Worm (Caenorhabditis elegans) whole organism, mixed stage, embryonic: ENCODE data around the gene T05H4.11.

Experiments
- M03D4.4 ChIP-seq: sonication (generic microtip); optimal IDR thresholded peaks from 2 replicates; lab custom pipeline; 2017; ENCODE audit warnings: mild to moderate bottlenecking, missing genetic modification characterization, missing compliant biosample characterization
- blmp-1 ChIP-seq: fragments of 150-350 bp; optimal IDR thresholded peaks from 2 replicates; lab custom pipeline; 2014; ENCODE audit warnings: missing biosample characterization, missing genetic modification characterization
- ceh-39 ChIP-seq: fragments of 150-350 bp; optimal IDR thresholded peaks from 2 replicates; lab custom pipeline; 2014; ENCODE audit warnings: missing biosample characterization, missing genetic modification characterization
- ceh-43 ChIP-seq: fragments of 200-800 bp; sonication (Bioruptor generic); optimal IDR thresholded peaks from 2 replicates; lab custom pipeline; 2018; ENCODE audit warnings: mild to moderate bottlenecking, missing genetic modification characterization, moderate library complexity, missing compliant biosample characterization
- ceh-83 ChIP-seq: fragments of 200-800 bp; sonication (Bioruptor generic); optimal IDR thresholded peaks from 2 replicates; lab custom pipeline; 2018; ENCODE audit warnings: mild to moderate bottlenecking, missing genetic modification characterization, missing compliant biosample characterization
- ces-1 ChIP-seq: fragments of 150-350 bp; optimal IDR thresholded peaks from 2 replicates; lab custom pipeline; 2014; ENCODE audit warnings: missing biosample characterization, missing genetic modification reagents, missing genetic modification characterization
- elt-1 ChIP-seq: sonication (generic microtip); optimal IDR thresholded peaks from 2 replicates; lab custom pipeline; 2017; ENCODE audit warnings: missing genetic modification characterization, mild to moderate bottlenecking, missing compliant biosample characterization, antibody characterized with exemption, moderate library complexity, borderline replicate concordance; ENCODE audit not compliant: insufficient read depth
- flh-1 ChIP-seq: fragments of 200-800 bp; sonication (Bioruptor generic); optimal IDR thresholded peaks from 2 replicates; lab custom pipeline; 2018; ENCODE audit warnings: mild to moderate bottlenecking, missing genetic modification characterization, moderate library complexity, missing compliant biosample characterization
- hlh-1 ChIP-seq: fragments of 150-350 bp; optimal IDR thresholded peaks from 2 replicates; lab custom pipeline; 2014; ENCODE audit warnings: missing biosample characterization, missing genetic modification reagents, missing genetic modification characterization
- lin-13 ChIP-seq: fragments of 150-350 bp; optimal IDR thresholded peaks from 2 replicates; lab custom pipeline; 2014; ENCODE audit warnings: missing biosample characterization, missing genetic modification characterization
- lin-32 ChIP-seq: fragments of 200-800 bp; sonication (Bioruptor generic); optimal IDR thresholded peaks from 2 replicates; lab custom pipeline; 2018; ENCODE audit warnings: mild to moderate bottlenecking, missing genetic modification characterization, missing compliant biosample characterization
- lsy-2 ChIP-seq: fragments of 150-350 bp; optimal IDR thresholded peaks from 2 replicates; lab custom pipeline; 2014; ENCODE audit warnings: missing biosample characterization, missing genetic modification characterization
- mep-1 ChIP-seq: fragments of 150-350 bp; optimal IDR thresholded peaks from 2 replicates; lab custom pipeline; 2017; ENCODE audit warnings: missing biosample characterization, missing genetic modification reagents, missing genetic modification characterization, inconsistent platforms
- mls-2 ChIP-seq: sonication (generic microtip); optimal IDR thresholded peaks from 2 replicates; lab custom pipeline; 2016; ENCODE audit warnings: mild to moderate bottlenecking, missing genetic modification characterization, moderate library complexity, missing compliant biosample characterization
- nhr-12 ChIP-seq: fragments of 150-350 bp; optimal IDR thresholded peaks from 2 replicates; lab custom pipeline; 2014; ENCODE audit warnings: missing biosample characterization, missing genetic modification characterization
- nhr-2 ChIP-seq: fragments of 150-350 bp; optimal IDR thresholded peaks from 2 replicates; lab custom pipeline; 2014; ENCODE audit warnings: missing biosample characterization, missing genetic modification characterization
- nhr-28 ChIP-seq: fragments of 150-350 bp; optimal IDR thresholded peaks from 2 replicates; lab custom pipeline; 2014; ENCODE audit warnings: missing biosample characterization, missing genetic modification characterization
- nhr-76 ChIP-seq: sonication (generic microtip); optimal IDR thresholded peaks from 2 replicates; lab custom pipeline; 2017; ENCODE audit warnings: missing biosample characterization, missing genetic modification characterization
- sem-2 ChIP-seq: fragments of 200-800 bp; sonication (Bioruptor generic); optimal IDR thresholded peaks from 2 replicates; lab custom pipeline; 2018; ENCODE audit warnings: mild to moderate bottlenecking, missing genetic modification characterization, missing compliant biosample characterization
- snpc-4 ChIP-seq: fragments of 150-350 bp; optimal IDR thresholded peaks from 2 replicates; lab custom pipeline; 2014; ENCODE audit warnings: missing biosample characterization, missing genetic modification characterization
- sptf-1 ChIP-seq: sonication (generic microtip); optimal IDR thresholded peaks from 2 replicates; lab custom pipeline; 2017; ENCODE audit warnings: mild to moderate bottlenecking, missing genetic modification characterization, moderate library complexity, missing compliant biosample characterization
- tbx-8 ChIP-seq: fragments of 200-800 bp; sonication (Bioruptor generic); optimal IDR thresholded peaks from 2 replicates; lab custom pipeline; 2018; ENCODE audit warnings: mild to moderate bottlenecking, missing genetic modification characterization, moderate library complexity, missing compliant biosample characterization
- unc-120 ChIP-seq: sonication (generic microtip); optimal IDR thresholded peaks from 2 replicates; lab custom pipeline; 2017; ENCODE audit warnings: missing genetic modification characterization, missing compliant biosample characterization; ENCODE audit not compliant: poor library complexity, severe bottlenecking
- unc-39 ChIP-seq: fragments of 150-350 bp; optimal IDR thresholded peaks from 2 replicates; lab custom pipeline; 2014; ENCODE audit warnings: missing biosample characterization, missing genetic modification characterization
- unc-62 ChIP-seq: fragments of 150-350 bp; optimal IDR thresholded peaks from 2 replicates; lab custom pipeline; 2014; ENCODE audit warnings: missing biosample characterization, missing genetic modification reagents, missing genetic modification characterization
- ztf-11 ChIP-seq: fragments of 150-350 bp; optimal IDR thresholded peaks from 2 replicates; lab custom pipeline; 2014; ENCODE audit warnings: missing biosample characterization, missing genetic modification characterization

The T05H4.11 gene

DNA sequence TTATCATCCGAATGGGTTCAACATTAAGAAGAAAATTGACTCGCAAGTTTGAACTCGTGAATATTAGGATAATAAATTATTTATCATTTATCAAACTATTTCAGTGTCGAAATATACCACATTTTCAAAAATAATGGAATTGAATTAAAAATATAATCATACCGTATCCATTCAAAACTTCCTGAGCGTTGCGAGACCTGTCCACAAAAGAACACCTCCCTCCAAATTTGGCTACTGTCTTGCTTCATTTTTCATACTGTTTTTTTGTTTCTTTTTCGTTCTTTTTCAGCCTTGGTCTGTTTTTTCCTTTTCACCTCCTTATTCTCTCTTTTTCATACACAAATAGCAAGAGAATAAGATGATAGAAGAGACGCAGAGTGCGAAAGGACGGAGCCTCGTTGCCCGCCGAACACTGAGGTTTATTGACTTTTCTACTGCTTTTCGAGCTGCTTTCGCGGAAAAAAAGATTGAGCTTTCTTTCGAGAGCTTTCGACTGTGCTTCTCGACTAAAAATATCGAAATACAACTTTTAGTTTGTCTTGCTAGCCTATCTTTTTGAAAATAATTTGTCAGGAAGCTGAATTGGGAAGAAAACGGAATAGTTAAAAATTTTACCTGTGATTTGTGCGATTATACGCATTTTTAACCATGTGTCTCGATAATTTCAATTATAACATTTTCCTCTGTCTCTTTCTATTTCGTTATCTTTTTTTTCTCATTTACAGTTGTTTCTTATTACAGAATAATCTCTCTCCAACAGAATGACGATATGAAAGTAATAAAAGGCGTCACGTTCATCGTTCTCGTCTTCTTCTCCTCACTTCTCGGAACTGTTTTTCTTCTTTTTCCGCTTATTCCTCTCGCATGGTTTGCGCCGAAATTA is 24.3 kb upstream of the T05H4.11 start, which contains the start of gene acl-8:
Gene acl-8, plus strand, starts transcription at position 742 of the 883 bp plus-strand sequence.
- TF ChIP-seq nhr-12 (tag; lab: Kevin White, UChicago) (no peak), unc-39 (tag; lab: Kevin White, UChicago) (no peak), lsy-2 (tag; lab: Kevin White, UChicago) (no peak), tbx-8 (GFP tag; lab: Kevin White, UChicago) (no peak), flh-1 (no peak), lin-32 (no peak), M03D4.4 (tag; lab: Kevin White, UChicago) (no peak), mep-1 (tag; lab: Kevin White, UChicago) (no peak), ceh-43 (GFP tag; lab: Kevin White, UChicago) (no peak), unc-120 (tag; lab: Kevin White, UChicago) (no peak), ztf-11 (tag; lab: Kevin White, UChicago) (no peak), snpc-4 (no peak), unc-62 (GFP tag; lab: Kevin White, UChicago) (no peak), elt-1 (tag; lab: Kevin White, UChicago) (no peak), mls-2 (tag; lab: Kevin White, UChicago) (no peak), nhr-28 (no peak), ces-1 (no peak), lin-13 (tag; lab: Kevin White, UChicago) (no peak), hlh-1 (no peak)

DNA sequence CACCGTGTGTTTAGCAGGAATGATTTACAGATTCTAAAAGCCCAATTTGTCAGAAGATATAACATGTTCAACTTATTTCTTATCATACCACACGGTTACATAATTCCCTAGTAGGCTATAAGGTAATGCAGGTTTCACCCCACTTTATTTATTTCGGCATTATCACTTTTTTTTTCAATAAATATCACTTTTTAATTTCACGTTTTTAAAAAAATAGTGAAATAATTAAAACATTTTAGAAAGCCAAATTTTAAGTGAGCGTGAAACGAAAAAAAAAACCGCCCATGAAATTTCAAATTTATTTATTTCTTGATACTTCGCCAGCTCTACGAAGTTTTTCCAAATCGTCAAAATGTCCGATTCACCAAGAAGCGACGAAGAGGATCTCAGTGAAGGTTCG is 22.3 kb upstream of the T05H4.11 start, which contains the start of gene fbxa-196:
Gene fbxa-196, plus strand, starts transcription at position 301 of the 400 bp plus-strand sequence.
- TF ChIP-seq unc-120 (tag; lab: Kevin White, UChicago), result no peak
- no peak for TF ChIP-seq blmp-1 (tag; lab: Kevin White, UChicago)
- TF ChIP-seq nhr-28, result no peak
- no peak for TF ChIP-seq sptf-1 (tag; lab: Kevin White, UChicago)

DNA sequence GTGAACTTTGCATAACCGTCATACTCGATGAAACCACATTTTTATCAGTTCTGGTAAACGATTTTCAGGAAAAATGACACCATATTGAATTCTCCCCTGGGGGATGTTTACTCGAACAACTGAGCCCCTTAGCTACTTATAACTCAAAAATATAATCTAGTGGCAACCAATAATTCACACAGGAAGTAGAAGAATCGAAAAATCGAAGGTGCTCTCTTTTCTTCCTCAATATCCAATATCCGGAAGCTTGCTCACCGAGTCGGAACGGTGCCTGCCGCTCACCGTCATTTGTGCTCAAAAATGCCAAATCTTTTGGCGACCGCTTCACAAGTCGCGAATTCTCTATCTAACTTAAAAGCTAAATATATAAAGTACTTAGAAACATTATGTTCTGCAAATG is 16.0 kb upstream of the T05H4.11 start, which contains the start of gene T05H4.3:
Gene T05H4.3, plus strand, starts transcription at position 301 of the 400 bp plus-strand sequence.
- TF ChIP-seq lin-13 (tag; lab: Kevin White, UChicago), result no peak
- no peak for TF ChIP-seq lin-32
- no peak for TF ChIP-seq ceh-83 (GFP tag; lab: Kevin White, UChicago)
- no peak for TF ChIP-seq ceh-39 (tag; lab: Kevin White, UChicago)
- TF ChIP-seq ces-1, result no peak

DNA sequence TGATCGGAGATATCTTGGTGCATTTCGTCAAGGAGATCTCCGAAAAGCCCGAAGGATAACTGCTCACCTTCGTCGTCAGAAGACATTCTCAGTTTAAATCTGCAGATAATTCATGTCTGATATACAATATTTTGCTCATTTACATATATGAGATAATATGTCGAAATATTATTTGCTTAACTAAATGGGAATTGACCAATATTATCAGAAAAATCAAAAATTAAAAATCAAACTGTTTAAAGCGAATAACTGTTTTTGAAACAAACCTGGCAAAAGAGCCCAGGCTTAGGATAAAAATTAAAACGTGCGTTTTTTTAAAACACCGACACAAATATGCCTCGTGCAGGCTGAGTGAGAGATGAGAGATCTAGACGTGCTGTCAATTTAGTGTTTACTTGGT is 15.6 kb upstream of the T05H4.11 start, which contains the start of gene T05H4.15:
Gene T05H4.15, minus strand, starts transcription at position 101 of the 400 bp plus-strand sequence.
- TF ChIP-seq flh-1 (no peak), nhr-12 (tag; lab: Kevin White, UChicago) (no peak), lin-13 (tag; lab: Kevin White, UChicago) (no peak), unc-62 (GFP tag; lab: Kevin White, UChicago) (no peak), sptf-1 (tag; lab: Kevin White, UChicago) (no peak), mls-2 (tag; lab: Kevin White, UChicago) (no peak), nhr-76 (no peak), snpc-4 (no peak), lin-32 (no peak), nhr-2 (tag; lab: Kevin White, UChicago) (no peak), hlh-1 (no peak)
- TF ChIP-seq, all 35 proteins: peak for 0

DNA sequence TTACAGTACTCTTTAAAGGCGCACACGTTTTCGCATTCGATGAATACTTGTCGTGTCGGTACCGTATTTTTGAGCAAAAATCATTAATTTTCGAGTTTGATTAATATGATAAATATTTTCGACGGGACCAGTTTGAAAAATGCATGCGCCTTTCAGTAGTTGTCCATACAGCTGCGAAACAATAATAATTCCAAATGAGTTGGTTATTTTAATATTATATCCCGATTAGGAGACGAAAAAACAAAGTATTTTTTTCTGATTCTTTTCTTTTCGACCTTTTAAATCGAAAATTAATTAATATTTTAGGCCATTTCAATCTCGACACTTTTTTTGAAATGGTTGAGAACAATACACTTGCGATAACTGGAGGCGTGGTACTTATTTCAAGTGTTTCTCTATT is 12.5 kb upstream of the T05H4.11 start, which contains the start of gene T05H4.4:
Gene T05H4.4, plus strand, starts transcription at position 301 of the 400 bp plus-strand sequence.
- no peak for TF ChIP-seq unc-39 (tag; lab: Kevin White, UChicago)

DNA sequence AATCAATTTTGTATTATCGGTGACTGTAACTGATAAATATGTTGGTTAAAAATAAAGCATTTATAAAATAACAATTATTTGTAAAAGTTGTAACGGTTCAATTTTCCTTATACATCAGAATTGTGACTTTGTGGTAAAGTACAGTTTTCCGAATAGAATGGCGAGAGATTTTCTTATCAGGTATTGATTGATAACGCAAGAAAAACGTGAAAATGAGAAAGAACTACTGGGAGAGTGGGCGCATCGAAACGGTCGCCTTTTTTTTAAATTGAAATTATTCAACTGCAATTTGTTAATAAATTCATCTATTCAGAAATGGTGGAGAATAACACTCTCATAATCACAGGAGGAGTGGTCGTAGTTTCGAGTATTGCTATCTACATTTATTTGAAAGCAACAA is 10.3 kb upstream of the T05H4.11 start, which contains the start of gene hpo-19:
Gene hpo-19, plus strand, starts transcription at position 314 of the 400 bp plus-strand sequence.
- no peak for TF ChIP-seq unc-39 (tag; lab: Kevin White, UChicago)
- no peak for TF ChIP-seq sem-2 (GFP tag; lab: Kevin White, UChicago)
- no peak for TF ChIP-seq lin-13 (tag; lab: Kevin White, UChicago)
- no peak for TF ChIP-seq nhr-28
